Worm (Caenorhabditis elegans) whole organism, L1 larva: ENCODE data around the gene C32D5.14.

Experiments
- C04F5.9 ChIP-seq: sonication (generic microtip); optimal IDR thresholded peaks from 2 replicates; lab custom pipeline; 2016; ENCODE audit warnings: missing genetic modification characterization, missing compliant biosample characterization
- C16A3.4 ChIP-seq: fragments of 150-350 bp; optimal IDR thresholded peaks from 2 replicates; lab custom pipeline; 2014; ENCODE audit warnings: missing biosample characterization, missing genetic modification characterization
- C34B4.2 ChIP-seq: sonication (generic microtip); optimal IDR thresholded peaks from 2 replicates; lab custom pipeline; 2017; ENCODE audit warnings: mild to moderate bottlenecking, missing genetic modification characterization, missing compliant biosample characterization
- F16B12.6 ChIP-seq: fragments of 150-350 bp; optimal IDR thresholded peaks from 2 replicates; lab custom pipeline; 2014; ENCODE audit warnings: missing biosample characterization, missing genetic modification characterization
- aha-1 ChIP-seq: fragments of 150-350 bp; optimal IDR thresholded peaks from 2 replicates; lab custom pipeline; 2014; ENCODE audit warnings: missing biosample characterization, missing genetic modification characterization
- aly-2 ChIP-seq: fragments of 150-350 bp; optimal IDR thresholded peaks from 2 replicates; lab custom pipeline; 2014; ENCODE audit warnings: missing biosample characterization, missing genetic modification characterization
- ama-1 ChIP-seq: fragments of 150-350 bp; optimal IDR thresholded peaks from 2 replicates; lab custom pipeline; 2014
- blmp-1 ChIP-seq: fragments of 150-350 bp; optimal IDR thresholded peaks from 2 replicates; lab custom pipeline; 2014; ENCODE audit warnings: missing biosample characterization, missing genetic modification characterization
- ceh-63 ChIP-seq: fragments of 200-800 bp; sonication (Bioruptor generic); optimal IDR thresholded peaks from 2 replicates; lab custom pipeline; 2018; ENCODE audit warnings: mild to moderate bottlenecking, missing genetic modification characterization, missing compliant biosample characterization
- ceh-82 ChIP-seq, 3 experiments: fragments of 150-350 bp in 1 of 3; sonication (generic microtip) in 2 of 3; optimal IDR thresholded peaks; 2 replicates each; lab custom pipeline; 2014 to 2017; ENCODE audit warnings: missing biosample characterization in 3 of 3, missing genetic modification characterization in 3 of 3
- ceh-88 ChIP-seq: fragments of 200-800 bp; sonication (Bioruptor generic); IDR thresholded peaks from 2 replicates; pipeline ENCODE4 v1.3.6; 2022; ENCODE audit warnings: missing genetic modification characterization, missing compliant biosample characterization
- ces-1 ChIP-seq: fragments of 150-350 bp; optimal IDR thresholded peaks from 2 replicates; lab custom pipeline; 2014; ENCODE audit warnings: missing biosample characterization, missing genetic modification reagents, missing genetic modification characterization
- dpl-1 ChIP-seq, 3 experiments: fragments of 150-350 bp in 2 of 3; sonication (generic microtip) in 1 of 3; optimal IDR thresholded peaks; 2 replicates each; lab custom pipeline; 2014 to 2017; ENCODE audit warnings: missing biosample characterization in 3 of 3, missing genetic modification characterization in 3 of 3, missing genetic modification reagents in 3 of 3
- efl-1 ChIP-seq, 4 experiments: fragments of 150-350 bp; optimal IDR thresholded peaks in 3 of 4; peaks in 1 of 4; 1 replicate in 1 of 4; 2 replicates in 3 of 4; lab custom pipeline; 2014; ENCODE audit warnings: missing biosample characterization in 2 of 4, missing genetic modification characterization in 2 of 4, missing genetic modification reagents in 2 of 4
- egl-13 ChIP-seq: sonication (generic microtip); optimal IDR thresholded peaks from 2 replicates; lab custom pipeline; 2016; ENCODE audit warnings: missing genotype, missing genetic modification reagents, missing genetic modification characterization, missing compliant biosample characterization
- egl-27 ChIP-seq, 2 experiments: fragments of 150-350 bp in 1 of 2; sonication (generic microtip); optimal IDR thresholded peaks; 3 replicates each; lab custom pipeline; 2017 to 2018; ENCODE audit warnings: missing biosample characterization in 2 of 2, missing genetic modification characterization in 2 of 2, missing genetic modification reagents in 2 of 2
- fkh-8 ChIP-seq: sonication (generic microtip); optimal IDR thresholded peaks from 2 replicates; lab custom pipeline; 2016; ENCODE audit warnings: mild to moderate bottlenecking, missing genetic modification characterization, missing compliant biosample characterization
- fos-1 ChIP-seq: fragments of 150-350 bp; optimal IDR thresholded peaks from 2 replicates; lab custom pipeline; 2014; ENCODE audit warnings: missing biosample characterization, missing genetic modification characterization
- grh-1 ChIP-seq: fragments of 200-800 bp; sonication (Bioruptor generic); IDR thresholded peaks from 2 replicates; pipeline ENCODE4 v1.3.6; 2022; ENCODE audit warnings: missing genetic modification reagents, missing genetic modification characterization, missing compliant biosample characterization
- hlh-17 ChIP-seq: fragments of 200-800 bp; sonication (Bioruptor generic); optimal IDR thresholded peaks from 2 replicates; lab custom pipeline; 2018; ENCODE audit warnings: missing genetic modification characterization, mild to moderate bottlenecking, missing compliant biosample characterization, moderate library complexity, borderline replicate concordance
- hlh-4 ChIP-seq: sonication (generic microtip); optimal IDR thresholded peaks from 2 replicates; lab custom pipeline; 2016; ENCODE audit warnings: mild to moderate bottlenecking, missing genetic modification characterization, missing compliant biosample characterization
- hpl-2 ChIP-seq: fragments of 150-350 bp; optimal IDR thresholded peaks from 2 replicates; lab custom pipeline; 2014; ENCODE audit warnings: missing biosample characterization, missing genetic modification reagents, missing genetic modification characterization
- irx-1 ChIP-seq: sonication (generic microtip); optimal IDR thresholded peaks from 2 replicates; lab custom pipeline; 2016; ENCODE audit warnings: missing genetic modification characterization, missing compliant biosample characterization
- jun-1 ChIP-seq: fragments of 150-350 bp; optimal IDR thresholded peaks from 2 replicates; lab custom pipeline; 2014; ENCODE audit warnings: missing biosample characterization, missing genetic modification reagents, missing genetic modification characterization
- lin-14 ChIP-seq: fragments of 200-800 bp; sonication (Bioruptor generic); optimal IDR thresholded peaks from 2 replicates; lab custom pipeline; 2018; ENCODE audit warnings: mild to moderate bottlenecking, missing genetic modification characterization, moderate library complexity, missing compliant biosample characterization
- lin-15B ChIP-seq: fragments of 150-350 bp; sonication (generic microtip); optimal IDR thresholded peaks from 3 replicates; lab custom pipeline; 2014; ENCODE audit warnings: missing biosample characterization, missing genetic modification characterization
- lin-35 ChIP-seq, 2 experiments: fragments of 150-350 bp; optimal IDR thresholded peaks; 2 replicates each; lab custom pipeline; 2014; ENCODE audit warnings: missing biosample characterization in 2 of 2, missing genetic modification characterization in 2 of 2, missing genetic modification reagents in 2 of 2
- mep-1 ChIP-seq: fragments of 150-350 bp; optimal IDR thresholded peaks from 2 replicates; lab custom pipeline; 2014; ENCODE audit warnings: missing biosample characterization, missing genetic modification characterization
- nhr-19 ChIP-seq: fragments of 200-800 bp; sonication (Bioruptor generic); conservative IDR thresholded peaks from 2 replicates; pipeline ENCODE4 v1.3.6; 2022; ENCODE audit warnings: missing genetic modification characterization, missing compliant biosample characterization
- nhr-237 ChIP-seq: fragments of 150-350 bp; optimal IDR thresholded peaks from 2 replicates; lab custom pipeline; 2014; ENCODE audit warnings: missing biosample characterization, missing genetic modification characterization
- nhr-28 ChIP-seq: fragments of 150-350 bp; optimal IDR thresholded peaks from 2 replicates; lab custom pipeline; 2014; ENCODE audit warnings: missing biosample characterization, missing genetic modification characterization
- nhr-71 ChIP-seq: sonication (generic microtip); optimal IDR thresholded peaks from 2 replicates; lab custom pipeline; 2016; ENCODE audit warnings: mild to moderate bottlenecking, missing genetic modification characterization, moderate library complexity, missing compliant biosample characterization
- nhr-77 ChIP-seq: fragments of 150-350 bp; optimal IDR thresholded peaks from 2 replicates; lab custom pipeline; 2014; ENCODE audit warnings: missing biosample characterization, missing genetic modification characterization
- nhr-85 ChIP-seq: sonication (generic microtip); peaks from one replicate; lab custom pipeline; 2016; ENCODE audit warnings: missing genetic modification characterization, inconsistent platforms, missing compliant biosample characterization
- pag-3 ChIP-seq: sonication (generic microtip); optimal IDR thresholded peaks from 2 replicates; lab custom pipeline; 2017; ENCODE audit warnings: missing genetic modification characterization, mild to moderate bottlenecking, missing compliant biosample characterization, antibody characterized with exemption, borderline replicate concordance; ENCODE audit not compliant: insufficient read depth
- pax-3 ChIP-seq: fragments of 200-800 bp; sonication (Bioruptor generic); optimal IDR thresholded peaks from 2 replicates; lab custom pipeline; 2018; ENCODE audit warnings: mild to moderate bottlenecking, missing genetic modification characterization, moderate library complexity, missing compliant biosample characterization
- snu-23 ChIP-seq: sonication (generic microtip); optimal IDR thresholded peaks from 2 replicates; lab custom pipeline; 2016; ENCODE audit warnings: missing genetic modification characterization, missing compliant biosample characterization
- sox-4 ChIP-seq: sonication (generic microtip); optimal IDR thresholded peaks from 2 replicates; lab custom pipeline; 2016; ENCODE audit warnings: missing genetic modification characterization, missing compliant biosample characterization
- sptf-1 ChIP-seq: fragments of 150-350 bp; optimal IDR thresholded peaks from 2 replicates; lab custom pipeline; 2014; ENCODE audit warnings: missing biosample characterization, missing genetic modification characterization
- sup-37 ChIP-seq: fragments of 200-800 bp; sonication (Bioruptor generic); optimal IDR thresholded peaks from 2 replicates; lab custom pipeline; 2018; ENCODE audit warnings: mild to moderate bottlenecking, missing genetic modification characterization, missing compliant biosample characterization
- swsn-7 ChIP-seq: sonication (generic microtip); optimal IDR thresholded peaks from 2 replicates; lab custom pipeline; 2016; ENCODE audit warnings: missing genetic modification characterization, missing compliant biosample characterization
- tbx-2 ChIP-seq: sonication (generic microtip); optimal IDR thresholded peaks from 2 replicates; lab custom pipeline; 2016; ENCODE audit warnings: missing genetic modification characterization, missing compliant biosample characterization
- tlp-1 ChIP-seq: fragments of 150-350 bp; optimal IDR thresholded peaks from 2 replicates; lab custom pipeline; 2014; ENCODE audit warnings: missing biosample characterization, missing genetic modification characterization
- unc-130 ChIP-seq: fragments of 150-350 bp; optimal IDR thresholded peaks from 2 replicates; lab custom pipeline; 2017; ENCODE audit warnings: missing biosample characterization, missing genetic modification characterization, inconsistent platforms
- unc-30 ChIP-seq: sonication (generic microtip); optimal IDR thresholded peaks from 2 replicates; lab custom pipeline; 2017; ENCODE audit warnings: missing biosample characterization, missing genetic modification characterization
- unc-62 ChIP-seq: fragments of 150-350 bp; optimal IDR thresholded peaks from 2 replicates; lab custom pipeline; 2014; ENCODE audit warnings: missing biosample characterization, missing genetic modification reagents, missing genetic modification characterization
- unc-86 ChIP-seq: sonication (generic microtip); optimal IDR thresholded peaks from 2 replicates; lab custom pipeline; 2016; ENCODE audit warnings: missing genetic modification characterization, missing compliant biosample characterization
- unc-98 ChIP-seq: fragments of 200-800 bp; sonication (Bioruptor generic); IDR thresholded peaks from 2 replicates; pipeline ENCODE4 v1.3.6; 2022; ENCODE audit warnings: missing genetic modification characterization, missing compliant biosample characterization
- vab-15 ChIP-seq: sonication (generic microtip); optimal IDR thresholded peaks from 2 replicates; lab custom pipeline; 2017; ENCODE audit warnings: missing genotype, mild to moderate bottlenecking, missing genetic modification characterization, missing compliant biosample characterization
- zag-1 ChIP-seq: fragments of 150-350 bp; optimal IDR thresholded peaks from 2 replicates; lab custom pipeline; 2014; ENCODE audit warnings: missing biosample characterization, missing genetic modification characterization
- ztf-11 ChIP-seq, 2 experiments: sonication (generic microtip); optimal IDR thresholded peaks; 2 replicates each; lab custom pipeline; 2016 to 2017; ENCODE audit warnings: missing genetic modification characterization in 2 of 2, missing biosample characterization in 1 of 2, missing compliant biosample characterization in 1 of 2
- ztf-4 ChIP-seq: fragments of 150-350 bp; optimal IDR thresholded peaks from 2 replicates; lab custom pipeline; 2014; ENCODE audit warnings: missing biosample characterization, missing genetic modification characterization

C32D5.14 gene

DNA sequence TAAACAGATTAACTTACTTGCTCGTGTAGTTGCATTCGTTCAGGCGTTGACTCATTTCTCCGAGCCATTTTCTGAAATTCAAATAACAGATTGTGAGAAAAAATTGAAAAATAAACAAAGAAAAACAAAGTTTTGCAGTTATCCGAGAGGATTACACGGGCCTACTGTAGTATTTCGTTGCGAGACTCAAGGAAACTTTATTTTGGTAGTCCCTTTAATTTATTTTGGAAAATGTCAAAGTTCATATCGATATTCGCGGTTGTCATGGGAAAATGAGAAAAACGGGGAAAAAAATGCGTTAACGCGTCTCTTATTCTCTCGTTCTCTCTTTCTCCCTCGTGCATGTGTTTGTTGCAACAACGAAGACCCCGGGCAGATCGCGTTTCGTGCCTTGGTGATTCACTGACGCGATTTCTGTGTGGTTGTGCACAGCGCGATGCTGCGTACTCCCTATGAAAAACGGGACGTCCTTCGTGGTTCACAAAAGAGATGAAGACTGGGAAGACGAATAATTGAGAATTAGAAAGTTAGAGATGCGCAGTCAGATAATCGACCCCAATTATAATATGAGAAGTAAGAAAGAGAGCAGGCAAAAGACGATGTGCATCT is 4.0 kb upstream of the C32D5.14 start, which contains the start of gene set-4 (continued):
- no peak for TF ChIP-seq pag-3 (tag; lab: Kevin White, UChicago)
- TF ChIP-seq tlp-1, result no peak
- peak; percentile 85 to 96 (median 92) for TF ChIP-seq ceh-82 (tag; optimal IDR thresholded peaks at IDR 0.05; lab: Kevin White, UChicago)
- TF ChIP-seq tbx-2 (tag; lab: Kevin White, UChicago), result peak; percentile 95
- TF ChIP-seq jun-1 (tag; lab: Kevin White, UChicago), result peak; percentile 90
- peak; percentile 82 for TF ChIP-seq C04F5.9 (tag; lab: Kevin White, UChicago)
- TF ChIP-seq swsn-7 (tag; lab: Kevin White, UChicago), result peak; percentile 96
- TF ChIP-seq C16A3.4 (tag; lab: Kevin White, UChicago), result peak; percentile 95
- peak; percentile 76 for TF ChIP-seq lin-15B (tag; lab: Kevin White, UChicago)
- TF ChIP-seq dpl-1 (GFP tag; optimal IDR thresholded peaks at IDR 0.05; lab: Kevin White, UChicago), result peak; percentile 86 to 90 (median 89)
- TF ChIP-seq F16B12.6 (tag; lab: Kevin White, UChicago), result peak; percentile 73
- TF ChIP-seq nhr-71 (tag; lab: Kevin White, UChicago), result peak; percentile 97
- peak; percentile 96 for TF ChIP-seq unc-86 (tag; lab: Kevin White, UChicago)
- no peak for TF ChIP-seq unc-98
- peak; percentile 91 to 94 for TF ChIP-seq lin-35 (GFP tag; optimal IDR thresholded peaks at IDR 0.05; lab: Kevin White, UChicago)
- peak; percentile 92 for TF ChIP-seq nhr-77 (tag; lab: Kevin White, UChicago)
- peak; percentile 60 for TF ChIP-seq nhr-237
- no peak for TF ChIP-seq ces-1
- peak; percentile 92 for TF ChIP-seq egl-13 (tag; lab: Kevin White, UChicago)
- TF ChIP-seq aly-2 (tag; lab: Kevin White, UChicago), result peak; percentile 65
- TF ChIP-seq nhr-19 (GFP tag; lab: Robert Waterston, UW), result peak; percentile 92
- peak; percentile 81 for TF ChIP-seq aha-1
- peak; percentile 23 for TF ChIP-seq C34B4.2 (tag; lab: Kevin White, UChicago)
- TF ChIP-seq hpl-2 (GFP tag; lab: Kevin White, UChicago), result peak; percentile 87
- peak; percentile 92 for TF ChIP-seq irx-1 (tag; lab: Kevin White, UChicago)
- peak in 1 of 2 experiments; percentile 84 for TF ChIP-seq ztf-11 (tag; optimal IDR thresholded peaks at IDR 0.05; lab: Kevin White, UChicago)
- TF ChIP-seq efl-1 (optimal IDR thresholded peaks at IDR 0.05; lab: Kevin White, UChicago), result peak; percentile 91 to 92
- peak; percentile 84 to 98 for TF ChIP-seq efl-1 (GFP tag; optimal IDR thresholded peaks at IDR 0.05 in 1 of 2; lab: Kevin White, UChicago)
- TF ChIP-seq sox-4 (tag; lab: Kevin White, UChicago), result peak; percentile 83
- TF ChIP-seq sptf-1, result no peak
- no peak for TF ChIP-seq unc-30 (tag; lab: Kevin White, UChicago)
- peak; percentile 46 to 64 for TF ChIP-seq egl-27 (tag; optimal IDR thresholded peaks at IDR 0.05; lab: Kevin White, UChicago)
- TF ChIP-seq lin-14 (GFP tag; lab: Kevin White, UChicago), result peak; percentile 98
- TF ChIP-seq nhr-28 (tag; lab: Kevin White, UChicago), result no peak
- peak; percentile 87 for TF ChIP-seq ztf-4 (tag; lab: Kevin White, UChicago)
- peak; percentile 97 for TF ChIP-seq snu-23 (GFP tag; lab: Kevin White, UChicago)
- TF ChIP-seq zag-1 (tag; lab: Kevin White, UChicago), result no peak
- no peak for TF ChIP-seq ceh-63
- TF ChIP-seq mep-1, result peak; percentile 97
- peak; percentile 90 for TF ChIP-seq unc-130
- peak; percentile 32 for TF ChIP-seq ama-1 (lab: Kevin White, UChicago)
- TF ChIP-seq hlh-4 (tag; lab: Kevin White, UChicago), result no peak
- TF ChIP-seq sup-37 (GFP tag; lab: Kevin White, UChicago), result peak; percentile 71
- TF ChIP-seq vab-15 (tag; lab: Kevin White, UChicago), result no peak
- peak; percentile 84 for TF ChIP-seq grh-1 (GFP tag; lab: Robert Waterston, UW)
- TF ChIP-seq nhr-85 (tag; lab: Kevin White, UChicago), result peak; percentile 97
- peak; percentile 80 for TF ChIP-seq pax-3 (tag; lab: Kevin White, UChicago)
- TF ChIP-seq unc-62, result peak; percentile 25
- no peak for TF ChIP-seq hlh-17 (GFP tag; lab: Kevin White, UChicago)
- peak; percentile 70 for TF ChIP-seq ceh-88 (GFP tag; lab: Robert Waterston, UW)
- TF ChIP-seq fkh-8 (tag; lab: Kevin White, UChicago), result peak; percentile 93
- peak; percentile 95 for TF ChIP-seq fos-1
- peak; percentile 56 for TF ChIP-seq blmp-1 (tag; lab: Kevin White, UChicago)
